Worm (Caenorhabditis elegans) whole organism, midembryonic: ENCODE measurements around the gene Y39B6A.43.

ENCODE experiments used
- T22C8.4 ChIP-seq: fragments of 200-800 bp; sonication (Bioruptor generic); IDR thresholded peaks from 2 replicates; pipeline ENCODE4 v1.3.6; 2022; ENCODE audit warnings: missing genetic modification characterization, missing compliant biosample characterization
- cog-1 ChIP-seq: sonication (generic microtip); optimal IDR thresholded peaks from 2 replicates; lab custom pipeline; 2016; ENCODE audit warnings: missing genetic modification characterization, missing compliant biosample characterization
- flt-1 ChIP-seq: fragments of 200-800 bp; sonication (Bioruptor generic); IDR thresholded peaks from 2 replicates; pipeline ENCODE4 v1.3.6; 2022; ENCODE audit warnings: missing genetic modification characterization, missing compliant biosample characterization
- klf-2 ChIP-seq: fragments of 200-800 bp; sonication (Bioruptor generic); conservative IDR thresholded peaks from 2 replicates; pipeline ENCODE4 v1.3.6; 2022; ENCODE audit warnings: missing genetic modification reagents, missing genetic modification characterization, missing compliant biosample characterization
- med-1 ChIP-seq: sonication (generic microtip); optimal IDR thresholded peaks from 2 replicates; lab custom pipeline; 2017; ENCODE audit warnings: missing genetic modification characterization, mild to moderate bottlenecking, missing compliant biosample characterization, antibody characterized with exemption, missing genetic modification reagents; ENCODE audit not compliant: insufficient read depth
- ref-1 ChIP-seq: fragments of 200-800 bp; sonication (Bioruptor generic); conservative IDR thresholded peaks from 2 replicates; pipeline ENCODE4 v1.3.6; 2022; ENCODE audit warnings: missing genetic modification reagents, missing genetic modification characterization, missing compliant biosample characterization
- tab-1 ChIP-seq: fragments of 200-800 bp; sonication (Bioruptor generic); IDR thresholded peaks from 2 replicates; pipeline ENCODE4 v1.3.6; 2022; ENCODE audit warnings: missing genetic modification characterization, missing compliant biosample characterization
- ztf-23 ChIP-seq: fragments of 200-800 bp; sonication (Bioruptor generic); IDR thresholded peaks from 2 replicates; pipeline ENCODE4 v1.3.6; 2022; ENCODE audit warnings: missing genetic modification reagents, missing genetic modification characterization, missing compliant biosample characterization
- ztf-29 ChIP-seq: fragments of 200-800 bp; sonication (Bioruptor generic); IDR thresholded peaks from 2 replicates; pipeline ENCODE4 v1.3.6; 2022; ENCODE audit warnings: missing genetic modification reagents, missing genetic modification characterization, missing compliant biosample characterization

Gene Y39B6A.43

ce11 chrV:18993017-18993416 lies 25.4 kb upstream of the Y39B6A.43 start:
- TF ChIP-seq flt-1: no peak
- TF ChIP-seq ztf-29 (GFP tag; lab: Robert Waterston, UW): no peak
- TF ChIP-seq cog-1 (tag; lab: Kevin White, UChicago): no peak
- no peak for TF ChIP-seq T22C8.4 (GFP tag; lab: Robert Waterston, UW)
- no peak for TF ChIP-seq tab-1 (GFP tag; lab: Robert Waterston, UW)
- no peak for TF ChIP-seq med-1 (GFP tag; lab: Kevin White, UChicago)
- TF ChIP-seq ref-1 (GFP tag; lab: Robert Waterston, UW): no peak
- TF ChIP-seq klf-2: no peak
- TF ChIP-seq ztf-23 (GFP tag; lab: Robert Waterston, UW): no peak

- TF ChIP-seq flt-1 (no peak), med-1 (GFP tag; lab: Kevin White, UChicago) (no peak), ztf-23 (GFP tag; lab: Robert Waterston, UW) (no peak), T22C8.4 (GFP tag; lab: Robert Waterston, UW) (no peak), tab-1 (GFP tag; lab: Robert Waterston, UW) (no peak), cog-1 (tag; lab: Kevin White, UChicago) (no peak), ztf-29 (GFP tag; lab: Robert Waterston, UW) (no peak), klf-2 (no peak), ref-1 (GFP tag; lab: Robert Waterston, UW) (no peak)
Observed at ce11 chrV:18990958-18991357, 23.3 kb upstream of the Y39B6A.43 start.

- no peak for TF ChIP-seq flt-1
- no peak for TF ChIP-seq cog-1 (tag; lab: Kevin White, UChicago)
- TF ChIP-seq ref-1 (GFP tag; lab: Robert Waterston, UW): no peak
- TF ChIP-seq ztf-23 (GFP tag; lab: Robert Waterston, UW): no peak
- TF ChIP-seq klf-2: no peak
- no peak for TF ChIP-seq ztf-29 (GFP tag; lab: Robert Waterston, UW)
- TF ChIP-seq med-1 (GFP tag; lab: Kevin White, UChicago): no peak
- TF ChIP-seq tab-1 (GFP tag; lab: Robert Waterston, UW): no peak
- no peak for TF ChIP-seq T22C8.4 (GFP tag; lab: Robert Waterston, UW)
Observed at ce11 chrV:18990238-18990901, 22.7 kb upstream of the Y39B6A.43 start, which contains the start of the genes reps-1 and Y39B6A.37. TSS of gene reps-1 (minus strand) at chrV:18990500. TSS of gene Y39B6A.37 (plus strand) at chrV:18990851.

- TF ChIP-seq T22C8.4 (GFP tag; lab: Robert Waterston, UW) (peak; percentile 75), cog-1 (tag; lab: Kevin White, UChicago) (no peak)
Observed at ce11 chrV:18986103-18986502, 18.5 kb upstream of the Y39B6A.43 start.

ce11 chrV:18984656-18985055 lies 17.0 kb upstream of the Y39B6A.43 start:
- peak; percentile 19 for TF ChIP-seq T22C8.4 (GFP tag; lab: Robert Waterston, UW)

ce11 chrV:18981736-18982135 lies 14.1 kb upstream of the Y39B6A.43 start:
- no peak for TF ChIP-seq cog-1 (tag; lab: Kevin White, UChicago)
- TF ChIP-seq klf-2: no peak
- no peak for TF ChIP-seq tab-1 (GFP tag; lab: Robert Waterston, UW)
- TF ChIP-seq flt-1: no peak
- no peak for TF ChIP-seq T22C8.4 (GFP tag; lab: Robert Waterston, UW)
- no peak for TF ChIP-seq ref-1 (GFP tag; lab: Robert Waterston, UW)
- TF ChIP-seq ztf-29 (GFP tag; lab: Robert Waterston, UW): no peak
- TF ChIP-seq ztf-23 (GFP tag; lab: Robert Waterston, UW): no peak

ce11 chrV:18980980-18981529 lies 13.4 kb upstream of the Y39B6A.43 start, which contains the start of the genes mrps-35 and sws-1:
TSS of gene mrps-35 (plus strand) at chrV:18981306.
TSS of gene sws-1 (minus strand) at chrV:18981479.
- TF ChIP-seq cog-1 (tag; lab: Kevin White, UChicago) (no peak), T22C8.4 (GFP tag; lab: Robert Waterston, UW) (peak; percentile 30; the same call in 1 of the 2 replicates), ztf-29 (GFP tag; lab: Robert Waterston, UW) (0 out of 2 replicates have a peak, but pooled peaks have one; percentile 24), flt-1 (peak; percentile 57; the same call in 1 of the 2 replicates), ztf-23 (GFP tag; lab: Robert Waterston, UW) (0 out of 2 replicates have a peak, but pooled peaks have one; percentile 34), klf-2 (0 out of 2 replicates have a peak, but pooled peaks have one; percentile 49), tab-1 (GFP tag; lab: Robert Waterston, UW) (no peak), med-1 (GFP tag; lab: Kevin White, UChicago) (no peak), ref-1 (GFP tag; lab: Robert Waterston, UW) (no peak)

ce11 chrV:18980091-18980490 lies 12.5 kb upstream of the Y39B6A.43 start:
- peak; percentile 60; the same call in 1 of the 2 replicates for TF ChIP-seq tab-1 (GFP tag; lab: Robert Waterston, UW)
- TF ChIP-seq flt-1: 0 out of 2 replicates have a peak, but pooled peaks have one; percentile 15

- no peak for TF ChIP-seq med-1 (GFP tag; lab: Kevin White, UChicago)
- TF ChIP-seq ztf-23 (GFP tag; lab: Robert Waterston, UW): no peak
- TF ChIP-seq T22C8.4 (GFP tag; lab: Robert Waterston, UW): no peak
- no peak for TF ChIP-seq klf-2
- no peak for TF ChIP-seq cog-1 (tag; lab: Kevin White, UChicago)
Observed at ce11 chrV:18978301-18978700, 10.7 kb upstream of the Y39B6A.43 start.

- TF ChIP-seq ref-1 (GFP tag; lab: Robert Waterston, UW) (no peak), ztf-29 (GFP tag; lab: Robert Waterston, UW) (no peak), cog-1 (tag; lab: Kevin White, UChicago) (no peak)
Observed at ce11 chrV:18977876-18978275, 10.2 kb upstream of the Y39B6A.43 start, which contains the start of gene Y39B6A.41. TSS of gene Y39B6A.41 (minus strand) at chrV:18977976.
